Fruit fly (Drosophila melanogaster) whole organism: ENCODE results near the gene CG5162.

Experiments used
- psq ChIP-seq: fragments of >200 bp; optimal IDR thresholded peaks from 2 replicates; lab custom pipeline; 2017
- usp ChIP-seq: fragments of >200 bp; optimal IDR thresholded peaks from 2 replicates; lab custom pipeline; 2017; ENCODE audit warnings: missing biosample characterization, missing genetic modification characterization, mixed read lengths

dm6 chrX:17177606-17178005 lies 37.5 kb upstream of the CG5162 start:
- TF ChIP-seq usp (GFP tag; lab: Kevin White, UChicago) (no peak), psq (lab: Kevin White, UChicago) (no peak)
